Worm (Caenorhabditis elegans): ENCODE data around the gene ttll-12.

Gene ttll-12

ce11 chrII:9338859-9339258 is at the start of gene ttll-12:
TSS of gene ttll-12 (plus strand) at chrII:9338997.
- TF ChIP-seq duxl-1 (tag; optimal IDR thresholded peaks at IDR 0.05; ENCODE audit: poor library complexity) (no peak), ces-1 (GFP tag; optimal IDR thresholded peaks at IDR 0.05) (no peak), nhr-111 (GFP tag; optimal IDR thresholded peaks at IDR 0.05) (no peak), fkh-10 (GFP tag; optimal IDR thresholded peaks at IDR 0.05) (no peak), ztf-7 (tag; optimal IDR thresholded peaks at IDR 0.05) (no peak), daf-16 (GFP tag; optimal IDR thresholded peaks at IDR 0.05) (no peak), daf-16 (tag; optimal IDR thresholded peaks at IDR 0.05) (no peak), zfp-2 (tag; optimal IDR thresholded peaks at IDR 0.05) (no peak), arid-1 (GFP tag; conservative IDR thresholded peaks at IDR 0.05) (no peak), mep-1 (tag; optimal IDR thresholded peaks at IDR 0.05) (no peak), ctbp-1 (GFP tag; IDR thresholded peaks at IDR 0.05) (no peak), vab-7 (GFP tag; IDR thresholded peaks at IDR 0.05) (no peak), set-16 (GFP tag; IDR thresholded peaks at IDR 0.05) (no peak), ceh-32 (tag; optimal IDR thresholded peaks at IDR 0.05; ENCODE audit: poor library complexity) (no peak), pha-4 (GFP tag; IDR thresholded peaks at IDR 0.05) (no peak), pha-4 (tag; optimal IDR thresholded peaks at IDR 0.05) (no peak), R02D3.7 (tag; optimal IDR thresholded peaks at IDR 0.05) (no peak)

ce11 chrII:9289127-9289526 is 49.7 kb upstream of the ttll-12 start:
- TF ChIP-seq spr-3 (GFP tag; optimal IDR thresholded peaks at IDR 0.05), result no peak
- no peak for TF ChIP-seq lim-7 (GFP tag; IDR thresholded peaks at IDR 0.05)
- TF ChIP-seq aha-1 (tag), result peak; percentile 45
- TF ChIP-seq aly-2 (tag; optimal IDR thresholded peaks at IDR 0.05), result no peak
- TF ChIP-seq hif-1 (tag; optimal IDR thresholded peaks at IDR 0.05), result peak in 1 of 2 experiments; percentile 10
- no peak for TF ChIP-seq T20F7.1 (GFP tag; optimal IDR thresholded peaks at IDR 0.05)
- no peak for TF ChIP-seq daf-16 (GFP tag; optimal IDR thresholded peaks at IDR 0.05)
- TF ChIP-seq daf-16 (tag; optimal IDR thresholded peaks at IDR 0.05), result no peak

ce11 chrII:9291632-9292031 is 47.2 kb upstream of the ttll-12 start, which contains the start of gene acs-7:
TSS of gene acs-7 (plus strand) at chrII:9292017.
- TF ChIP-seq snpc-1.2 (GFP tag; IDR thresholded peaks at IDR 0.05) (no peak), nhr-102 (tag; optimal IDR thresholded peaks at IDR 0.05) (peak; percentile 32), mep-1 (tag; optimal IDR thresholded peaks at IDR 0.05) (peak; percentile 60), ceh-32 (tag; optimal IDR thresholded peaks at IDR 0.05; ENCODE audit: poor library complexity) (no peak), nhr-10 (tag; optimal IDR thresholded peaks at IDR 0.05) (peak; percentile 2), php-3 (GFP tag; IDR thresholded peaks at IDR 0.05) (peak; percentile 90), daf-16 (GFP tag; optimal IDR thresholded peaks at IDR 0.05) (no peak), daf-16 (tag; optimal IDR thresholded peaks at IDR 0.05) (peak; percentile 95), rbr-2 (tag; optimal IDR thresholded peaks at IDR 0.05) (no peak), ces-1 (GFP tag; optimal IDR thresholded peaks at IDR 0.05) (no peak), T20F7.1 (GFP tag; optimal IDR thresholded peaks at IDR 0.05) (peak; percentile 21), lin-15B (tag; optimal IDR thresholded peaks at IDR 0.05) (no peak), ceh-28 (tag; optimal IDR thresholded peaks at IDR 0.05) (no peak), nhr-28 (tag; optimal IDR thresholded peaks at IDR 0.05) (peak; percentile 96), unc-62 (GFP tag; optimal IDR thresholded peaks at IDR 0.05 in 1 of 2) (no peak), unc-62 (tag; optimal IDR thresholded peaks at IDR 0.05) (no peak), mes-2 (tag; optimal IDR thresholded peaks at IDR 0.05; ENCODE audit: poor library complexity, severe bottlenecking) (no peak), fkh-10 (GFP tag; optimal IDR thresholded peaks at IDR 0.05) (no peak), dve-1 (tag; optimal IDR thresholded peaks at IDR 0.05; ENCODE audit: insufficient read depth) (peak; percentile 95), hlh-11 (tag; optimal IDR thresholded peaks at IDR 0.05) (peak; percentile 88), nhr-237 (tag; optimal IDR thresholded peaks at IDR 0.05) (no peak), nhr-77 (tag; optimal IDR thresholded peaks at IDR 0.05) (peak; percentile 89), lin-38 (GFP tag; IDR thresholded peaks at IDR 0.05) (no peak), spr-1 (tag; optimal IDR thresholded peaks at IDR 0.05) (no peak), tag-97 (GFP tag; IDR thresholded peaks at IDR 0.05) (no peak), mdl-1 (tag; optimal IDR thresholded peaks at IDR 0.05) (peak in 1 of 2 experiments; percentile 74), ztf-7 (tag; optimal IDR thresholded peaks at IDR 0.05) (no peak), F26F4.8 (GFP tag; conservative IDR thresholded peaks at IDR 0.05) (no peak), dmd-6 (GFP tag; IDR thresholded peaks at IDR 0.05) (peak; percentile 87), sdz-12 (GFP tag; optimal IDR thresholded peaks at IDR 0.05) (no peak), madf-5 (GFP tag; IDR thresholded peaks at IDR 0.05) (no peak), pqm-1 (tag; optimal IDR thresholded peaks at IDR 0.05) (peak; percentile 90), tra-1 (GFP tag; IDR thresholded peaks at IDR 0.05) (0 out of 2 replicates have a peak, but pooled peaks have one; percentile 15)

All from whole organism, L4 larva.